Fruit fly (Drosophila melanogaster) whole organism, prepupa: Measurements from ENCODE around the gene SclA.

Source experiments
- CG16779 ChIP-seq: fragments of 200-800 bp; sonication (Bioruptor generic); optimal IDR thresholded peaks from 3 replicates; lab custom pipeline; 2017; ENCODE audit warnings: missing biosample characterization, mild to moderate bottlenecking, missing genetic modification characterization
- CG34406 ChIP-seq: fragments of 200-800 bp; sonication (Bioruptor generic); optimal IDR thresholded peaks from 3 replicates; lab custom pipeline; 2016; ENCODE audit warnings: missing biosample characterization, missing genetic modification characterization
- Eip93F ChIP-seq: fragments of 200-800 bp; sonication (Bioruptor generic); optimal IDR thresholded peaks from 2 replicates; lab custom pipeline; 2016; ENCODE audit warnings: missing biosample characterization, mild to moderate bottlenecking, missing genetic modification characterization
- Ets21C ChIP-seq: fragments of 200-800 bp; sonication (Bioruptor generic); optimal IDR thresholded peaks from 3 replicates; lab custom pipeline; 2016; ENCODE audit warnings: missing biosample characterization, missing genetic modification characterization
- Gug ChIP-seq: fragments of 200-800 bp; sonication (Bioruptor generic); IDR thresholded peaks from 2 replicates; pipeline ENCODE4 v1.3.6; 2022; ENCODE audit warnings: missing biosample characterization, missing genetic modification characterization
- Hr38 ChIP-seq: sonication (Bioruptor generic); optimal IDR thresholded peaks from 2 replicates; lab custom pipeline; 2016; ENCODE audit warnings: missing biosample characterization, missing genetic modification characterization
- Hr4 ChIP-seq: fragments of 200-800 bp; sonication (Bioruptor generic); optimal IDR thresholded peaks from 3 replicates; lab custom pipeline; 2016; ENCODE audit warnings: missing biosample characterization, missing genetic modification characterization
- dac ChIP-seq: fragments of 200-800 bp; sonication (Bioruptor generic); optimal IDR thresholded peaks from 2 replicates; lab custom pipeline; 2017; ENCODE audit warnings: missing biosample characterization, mild to moderate bottlenecking, missing genetic modification characterization
- dsx ChIP-seq: fragments of 200-800 bp; optimal IDR thresholded peaks from 3 replicates; lab custom pipeline; 2019; ENCODE audit warnings: missing biosample characterization, mild to moderate bottlenecking, missing genetic modification characterization, moderate library complexity; ENCODE audit not compliant: poor library complexity, severe bottlenecking
- fd59A ChIP-seq: fragments of 200-800 bp; sonication (Bioruptor generic); optimal IDR thresholded peaks from 2 replicates; lab custom pipeline; 2017; ENCODE audit warnings: missing biosample characterization, mild to moderate bottlenecking, missing genetic modification characterization, missing genetic modification reagents
- ss ChIP-seq, 2 experiments: fragments of 200-800 bp; sonication (Bioruptor generic); optimal IDR thresholded peaks; 2 replicates in 1 of 2; 3 replicates in 1 of 2; lab custom pipeline; 2017 to 2018; ENCODE audit warnings: mild to moderate bottlenecking in 2 of 2, missing biosample characterization in 2 of 2, missing genetic modification characterization in 2 of 2, moderate library complexity in 1 of 2
- svp ChIP-seq: fragments of 200-800 bp; sonication (Bioruptor generic); peaks from one replicate; lab custom pipeline; 2016; ENCODE audit warnings: missing biosample characterization, missing genetic modification characterization

DNA sequence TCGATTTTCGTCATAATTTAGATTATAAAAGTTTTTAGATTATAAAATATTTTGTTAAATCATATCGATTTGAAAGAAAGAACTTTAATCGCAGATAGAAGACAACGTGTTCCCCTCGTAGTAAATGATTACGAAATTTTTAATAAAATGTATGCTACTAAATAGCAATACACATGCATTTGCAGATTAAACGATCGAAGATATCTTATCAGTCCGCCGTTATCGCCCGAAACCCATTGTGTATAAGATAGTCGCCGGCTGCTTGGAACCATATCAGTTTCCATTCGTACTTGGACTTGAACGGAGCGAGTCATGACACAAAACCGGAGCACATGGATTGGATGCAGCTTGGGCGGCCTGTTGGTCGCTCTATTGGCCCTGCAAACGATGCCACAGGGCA is 38.3 kb upstream of the SclA start:
- TF ChIP-seq Gug = no peak
- no peak for TF ChIP-seq Ets21C (GFP tag; lab: Kevin White, UChicago)
- no peak for TF ChIP-seq dac (GFP tag; lab: Kevin White, UChicago)
- TF ChIP-seq Hr38 (GFP tag; lab: Kevin White, UChicago) = no peak
- peak; percentile 48 for TF ChIP-seq svp (GFP tag; lab: Kevin White, UChicago)
- no peak for TF ChIP-seq ss (GFP tag; optimal IDR thresholded peaks at IDR 0.05; lab: Kevin White, UChicago)
- TF ChIP-seq Eip93F = no peak
- no peak for TF ChIP-seq Hr4 (GFP tag; lab: Kevin White, UChicago)
- no peak for TF ChIP-seq CG16779 (tag; lab: Kevin White, UChicago)
- TF ChIP-seq CG34406 (GFP tag; lab: Kevin White, UChicago) = no peak
- no peak for TF ChIP-seq dsx (GFP tag; lab: Kevin White, UChicago)
- no peak for TF ChIP-seq fd59A (GFP tag; lab: Kevin White, UChicago)
